Fruit fly (Drosophila melanogaster) whole organism, adult: Measurements from ENCODE around the gene Trm1.

Source experiments
- CG11617 ChIP-seq: fragments of 200-800 bp; sonication (Bioruptor generic); optimal IDR thresholded peaks from 2 replicates; lab custom pipeline; 2017; ENCODE audit warnings: mild to moderate bottlenecking, missing biosample characterization, missing genetic modification reagents, missing genetic modification characterization
- CG12768 ChIP-seq: fragments of 200-800 bp; sonication (Bioruptor generic); optimal IDR thresholded peaks from 2 replicates; lab custom pipeline; 2017; ENCODE audit warnings: missing biosample characterization, missing genetic modification characterization, mild to moderate bottlenecking, moderate library complexity, missing genetic modification reagents
- CG14711 ChIP-seq: fragments of 200-800 bp; sonication (Bioruptor generic); optimal IDR thresholded peaks from 2 replicates; lab custom pipeline; 2018; ENCODE audit warnings: missing biosample characterization, mild to moderate bottlenecking, missing genetic modification characterization, moderate library complexity
- CG1620 ChIP-seq: fragments of 200-800 bp; sonication (Bioruptor generic); optimal IDR thresholded peaks from 2 replicates; lab custom pipeline; 2016; ENCODE audit warnings: missing biosample characterization, missing genetic modification characterization
- CG33017 ChIP-seq: fragments of 200-800 bp; sonication (Bioruptor generic); optimal IDR thresholded peaks from 2 replicates; lab custom pipeline; 2018; ENCODE audit warnings: missing biosample characterization, mild to moderate bottlenecking, missing genetic modification characterization, moderate library complexity
- CG5204 ChIP-seq: fragments of 200-800 bp; sonication (Bioruptor generic); optimal IDR thresholded peaks from 2 replicates; lab custom pipeline; 2016; ENCODE audit warnings: missing biosample characterization, missing genetic modification characterization
- CG7045 ChIP-seq: fragments of 200-800 bp; sonication (Bioruptor generic); optimal IDR thresholded peaks from 2 replicates; lab custom pipeline; 2017; ENCODE audit warnings: missing biosample characterization, mild to moderate bottlenecking, missing genetic modification characterization
- CG7101 ChIP-seq: fragments of 200-800 bp; sonication (Bioruptor generic); optimal IDR thresholded peaks from 2 replicates; lab custom pipeline; 2018; ENCODE audit warnings: missing biosample characterization, mild to moderate bottlenecking, missing genetic modification characterization, moderate library complexity
- Clk ChIP-seq: fragments of 200-800 bp; sonication (Bioruptor generic); optimal IDR thresholded peaks from 2 replicates; lab custom pipeline; 2017; ENCODE audit warnings: missing biosample characterization, missing genetic modification characterization
- Crg-1 ChIP-seq: fragments of 200-800 bp; sonication (Bioruptor generic); optimal IDR thresholded peaks from 2 replicates; lab custom pipeline; 2016; ENCODE audit warnings: missing biosample characterization, missing genetic modification characterization
- Hr96 ChIP-seq: fragments of 200-800 bp; sonication (Bioruptor generic); optimal IDR thresholded peaks from 2 replicates; lab custom pipeline; 2016; ENCODE audit warnings: missing biosample characterization, missing genetic modification characterization
- Mnt ChIP-seq: fragments of 200-800 bp; sonication (Bioruptor generic); optimal IDR thresholded peaks from 2 replicates; lab custom pipeline; 2016; ENCODE audit warnings: missing biosample characterization, mild to moderate bottlenecking, missing genetic modification characterization
- bab1 ChIP-seq: fragments of 200-800 bp; sonication (Bioruptor generic); optimal IDR thresholded peaks from 3 replicates; lab custom pipeline; 2019; ENCODE audit warnings: missing biosample characterization, mild to moderate bottlenecking, missing genetic modification characterization, moderate library complexity
- cic ChIP-seq: fragments of 200-800 bp; sonication (Bioruptor generic); optimal IDR thresholded peaks from 2 replicates; lab custom pipeline; 2017; ENCODE audit warnings: missing biosample characterization, mild to moderate bottlenecking, missing genetic modification characterization, moderate library complexity
- cnc ChIP-seq, 2 experiments: fragments of >200 bp; optimal IDR thresholded peaks; 2 replicates each; lab custom pipeline; 2017
- kay ChIP-seq: fragments of 200-800 bp; sonication (Bioruptor generic); peaks from one replicate; lab custom pipeline; 2016; ENCODE audit warnings: missing biosample characterization, missing genetic modification characterization, borderline replicate concordance
- ovo ChIP-seq: fragments of 200-800 bp; sonication (Bioruptor generic); optimal IDR thresholded peaks from 2 replicates; lab custom pipeline; 2016; ENCODE audit warnings: missing biosample characterization, missing genetic modification characterization
- pad ChIP-seq: fragments of 200-800 bp; sonication (Bioruptor generic); optimal IDR thresholded peaks from 3 replicates; lab custom pipeline; 2017; ENCODE audit warnings: missing biosample characterization, missing genetic modification characterization, mild to moderate bottlenecking, moderate library complexity, missing genetic modification reagents
- tj ChIP-seq: fragments of 200-800 bp; sonication (Bioruptor generic); optimal IDR thresholded peaks from 3 replicates; lab custom pipeline; 2017; ENCODE audit warnings: missing biosample characterization, mild to moderate bottlenecking, missing genetic modification characterization, moderate library complexity
- toe ChIP-seq: fragments of 200-800 bp; sonication (Bioruptor generic); optimal IDR thresholded peaks from 2 replicates; lab custom pipeline; 2016; ENCODE audit warnings: missing biosample characterization, missing genetic modification characterization

Trm1 gene

DNA sequence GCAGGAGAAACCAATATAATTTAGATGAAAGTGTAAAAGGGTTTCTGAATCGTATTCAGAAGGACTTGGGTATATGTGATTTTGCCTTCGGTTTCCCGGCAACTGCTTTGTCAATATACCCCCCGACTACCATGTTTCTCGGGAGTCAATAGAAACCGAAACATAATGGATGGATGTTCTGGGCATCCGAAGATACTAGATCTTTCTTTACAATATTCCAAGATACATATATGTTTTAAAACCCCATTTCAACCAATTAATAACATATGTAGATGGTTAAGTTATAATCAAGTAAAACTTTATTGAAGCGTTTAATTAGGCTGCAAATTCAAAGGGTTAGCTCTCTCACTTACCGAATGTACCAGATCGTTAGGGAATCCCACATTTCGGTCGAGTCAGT is 3.0 kb downstream of the Trm1 start, which contains the start of gene CG5435:
TSS of gene CG5435 (minus strand) at position 101 of the 400 bp plus-strand sequence.
- TF ChIP-seq CG5204 (GFP tag; lab: Kevin White, UChicago) (no peak), tj (GFP tag; lab: Kevin White, UChicago) (no peak), cnc (optimal IDR thresholded peaks at IDR 0.05; lab: Kevin White, UChicago) (no peak), cic (GFP tag; lab: Kevin White, UChicago) (no peak), CG33017 (tag; lab: Kevin White, UChicago) (no peak), kay (GFP tag; lab: Kevin White, UChicago) (no peak), CG12768 (no peak), ovo (GFP tag; lab: Kevin White, UChicago) (no peak), toe (GFP tag; lab: Kevin White, UChicago) (no peak), CG7101 (tag; lab: Kevin White, UChicago) (no peak), CG11617 (GFP tag; lab: Kevin White, UChicago) (no peak), pad (GFP tag; lab: Kevin White, UChicago) (no peak), CG7045 (GFP tag; lab: Kevin White, UChicago) (no peak), Clk (GFP tag; lab: Kevin White, UChicago) (no peak), Mnt (GFP tag; lab: Kevin White, UChicago) (no peak), Crg-1 (GFP tag; lab: Kevin White, UChicago) (no peak), bab1 (GFP tag; lab: Kevin White, UChicago) (no peak), CG14711 (tag; lab: Kevin White, UChicago) (no peak), CG1620 (GFP tag; lab: Kevin White, UChicago) (no peak)

DNA sequence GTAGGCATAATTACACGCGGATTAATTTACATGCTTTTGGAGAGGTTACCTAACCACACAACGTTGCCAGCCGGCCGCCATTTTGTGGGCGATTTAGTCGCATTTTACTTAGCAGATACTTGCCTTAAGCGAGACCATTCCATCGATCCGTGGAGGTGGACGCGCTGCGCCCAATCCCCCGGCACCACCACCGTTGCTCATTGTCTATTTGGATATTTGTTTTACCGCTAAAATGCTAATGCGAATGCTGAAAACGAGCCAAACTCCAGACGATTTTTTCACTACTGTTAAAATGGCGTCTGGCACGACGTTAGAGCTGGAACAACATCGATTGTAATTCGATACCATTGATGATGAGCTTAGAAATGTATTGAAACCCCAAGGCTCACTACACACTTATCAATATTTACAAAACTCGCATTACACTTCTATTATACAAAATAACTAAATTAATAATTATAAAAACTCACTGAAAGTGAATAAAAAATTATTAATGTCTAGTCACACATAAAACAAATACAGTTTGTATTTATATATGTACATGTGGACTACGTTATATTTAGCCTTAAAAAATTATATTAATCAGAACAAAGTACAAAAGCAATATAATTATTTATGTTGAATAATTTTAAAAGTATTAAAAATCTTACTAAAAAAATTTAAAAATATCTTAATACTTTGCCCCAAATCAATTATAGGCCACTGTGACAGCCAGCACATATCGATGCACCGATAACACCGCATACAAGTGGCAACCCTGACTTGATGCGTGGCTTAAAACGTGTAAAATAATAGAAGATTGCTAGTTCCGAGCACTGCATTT is 6.1 kb downstream of the Trm1 start, which contains the start of gene eRF3:
TSS of gene eRF3 (plus strand) at position 741 of the 823 bp plus-strand sequence.
- TF ChIP-seq tj (GFP tag; lab: Kevin White, UChicago) (peak; percentile 41), cic (GFP tag; lab: Kevin White, UChicago) (no peak), CG7045 (GFP tag; lab: Kevin White, UChicago) (peak; percentile 75), cnc (optimal IDR thresholded peaks at IDR 0.05; lab: Kevin White, UChicago) (no peak), bab1 (GFP tag; lab: Kevin White, UChicago) (peak; percentile 82), Mnt (GFP tag; lab: Kevin White, UChicago) (peak; percentile 45), CG1620 (GFP tag; lab: Kevin White, UChicago) (peak; percentile 27), CG7101 (tag; lab: Kevin White, UChicago) (peak; percentile 87), Clk (GFP tag; lab: Kevin White, UChicago) (peak; percentile 29), pad (GFP tag; lab: Kevin White, UChicago) (peak; percentile 45), Hr96 (peak; percentile 56), kay (GFP tag; lab: Kevin White, UChicago) (no peak), ovo (GFP tag; lab: Kevin White, UChicago) (peak; percentile 61), CG33017 (tag; lab: Kevin White, UChicago) (peak; percentile 82), CG5204 (GFP tag; lab: Kevin White, UChicago) (no peak), CG14711 (tag; lab: Kevin White, UChicago) (peak; percentile 88), Crg-1 (GFP tag; lab: Kevin White, UChicago) (peak; percentile 5), CG12768 (peak; percentile 67), toe (GFP tag; lab: Kevin White, UChicago) (peak; percentile 65), CG11617 (GFP tag; lab: Kevin White, UChicago) (peak; percentile 83)

DNA sequence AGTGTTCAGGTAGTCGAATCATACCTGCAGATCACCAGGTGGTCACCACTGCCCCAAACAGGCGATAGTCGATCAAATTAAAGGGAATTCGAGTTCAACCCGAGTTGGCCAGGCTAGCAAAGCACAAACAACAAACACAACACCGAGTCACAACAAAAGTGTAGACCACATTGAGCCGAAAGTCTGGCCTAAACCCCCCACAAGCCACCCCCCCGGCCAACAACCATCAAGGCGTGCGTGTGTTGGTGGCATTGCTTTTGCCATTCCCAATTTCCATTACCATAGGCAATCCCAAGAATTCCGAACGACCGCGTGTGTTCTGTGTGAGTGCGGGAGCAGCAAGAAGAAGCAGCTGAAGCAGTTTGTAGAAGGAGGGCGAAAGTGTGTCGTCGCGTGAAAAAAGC is 6.7 kb downstream of the Trm1 start, which contains the start of gene SC35:
TSS of gene SC35 (minus strand) at position 131 of the 404 bp plus-strand sequence.
- TF ChIP-seq cnc (optimal IDR thresholded peaks at IDR 0.05; lab: Kevin White, UChicago) (no peak), Crg-1 (GFP tag; lab: Kevin White, UChicago) (no peak), ovo (GFP tag; lab: Kevin White, UChicago) (no peak), tj (GFP tag; lab: Kevin White, UChicago) (no peak), CG14711 (tag; lab: Kevin White, UChicago) (peak; percentile 4), bab1 (GFP tag; lab: Kevin White, UChicago) (no peak), CG12768 (peak; percentile 62), CG7101 (tag; lab: Kevin White, UChicago) (no peak), Hr96 (no peak), kay (GFP tag; lab: Kevin White, UChicago) (no peak), Clk (GFP tag; lab: Kevin White, UChicago) (no peak), pad (GFP tag; lab: Kevin White, UChicago) (no peak), CG1620 (GFP tag; lab: Kevin White, UChicago) (no peak), CG5204 (GFP tag; lab: Kevin White, UChicago) (no peak), toe (GFP tag; lab: Kevin White, UChicago) (no peak), CG11617 (GFP tag; lab: Kevin White, UChicago) (no peak), Mnt (GFP tag; lab: Kevin White, UChicago) (peak; percentile 90), CG33017 (tag; lab: Kevin White, UChicago) (no peak), cic (GFP tag; lab: Kevin White, UChicago) (peak; percentile 10), CG7045 (GFP tag; lab: Kevin White, UChicago) (no peak)

DNA sequence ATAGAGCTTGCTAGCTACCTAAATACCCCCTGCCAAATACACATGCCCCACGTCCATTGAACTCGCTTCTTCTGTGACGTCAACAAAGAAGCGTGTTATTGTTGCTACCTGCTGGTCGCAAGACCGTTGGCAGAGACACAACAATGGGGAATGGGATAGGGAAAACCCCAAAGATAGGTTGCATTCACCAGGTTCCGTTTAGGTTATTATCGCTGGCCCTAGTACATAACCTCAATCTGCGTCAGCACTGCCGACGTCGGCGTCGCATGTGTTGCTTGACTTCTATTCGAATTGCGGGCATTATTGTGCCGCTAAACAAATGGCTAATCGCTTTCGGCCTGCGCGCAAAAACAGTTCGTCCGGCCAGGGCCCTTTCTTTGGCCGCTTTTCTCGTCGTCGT is 7.6 kb downstream of the Trm1 start:
- TF ChIP-seq Mnt (GFP tag; lab: Kevin White, UChicago) (peak; percentile 35), ovo (GFP tag; lab: Kevin White, UChicago) (peak; percentile 4), CG14711 (tag; lab: Kevin White, UChicago) (no peak)
